In genomic region chr3R:16334797-16335196, dm6 we compare ENCODE assay signal across 2 fruit fly cellular contexts.
A peak's percentile ranks its signal among the peaks of the same experiment; 100 is the strongest.
TF ChIP-seq lines count a peak whose summit lies in the region.

No protein-coding gene starts in this region.

- TF ChIP-seq CTCF in whole organism, embryonic (GFP tag; optimal IDR thresholded peaks at IDR 0.05; lab: Kevin White, UChicago): no peak

TF ChIP-seq in whole organism, embryonic, 481 proteins besides CTCF, POLR2A, EP300 and RAD21:
- TF ChIP-seq CG6654 (GFP tag; optimal IDR thresholded peaks at IDR 0.05; lab: Kevin White, UChicago) (no peak), CG11085 (GFP tag; IDR thresholded peaks at IDR 0.05; lab: Robert Waterston, UW) (no peak), CG7839 (tag; optimal IDR thresholded peaks at IDR 0.05; lab: Kevin White, UChicago) (no peak), CG8359 (GFP tag; optimal IDR thresholded peaks at IDR 0.05; lab: Kevin White, UChicago; ENCODE audit: borderline replicate concordance) (peak; percentile 94), Med (GFP tag; lab: Kevin White, UChicago) (peak; percentile 45), CkIIα-i1 (GFP tag; IDR thresholded peaks at IDR 0.05; lab: Robert Waterston, UW) (no peak), CG7556 (GFP tag; optimal IDR thresholded peaks at IDR 0.05; lab: Kevin White, UChicago) (no peak), pnt (GFP tag; optimal IDR thresholded peaks at IDR 0.05; lab: Kevin White, UChicago) (no peak), Dbx (GFP tag; IDR thresholded peaks at IDR 0.05; lab: Robert Waterston, UW) (peak; percentile 20; the same call in 1 of the 3 replicates), oc (tag; optimal IDR thresholded peaks at IDR 0.05; lab: Kevin White, UChicago) (peak; percentile 81)

TF ChIP-seq in whole organism, prepupa, 60 proteins besides CTCF, POLR2A, EP300 and RAD21:
- TF ChIP-seq Eip78C (GFP tag; lab: Kevin White, UChicago) (peak; percentile 10), CG6163 (GFP tag; IDR thresholded peaks at IDR 0.05; lab: Robert Waterston, UW) (no peak)
